Fruit fly (Drosophila melanogaster) whole organism, embryonic: ENCODE measurements around the gene Ugt36D1.

Source experiments
- B-H1 ChIP-seq: fragments of 200-800 bp; sonication (Bioruptor generic); IDR thresholded peaks from 3 replicates; pipeline ENCODE4 v1.3.6; 2022; ENCODE audit warnings: missing biosample characterization, missing genetic modification characterization
- BEAF-32 ChIP-seq: fragments of 200-800 bp; sonication (Bioruptor generic); optimal IDR thresholded peaks from 3 replicates; lab custom pipeline; 2017; ENCODE audit warnings: missing biosample characterization, missing genetic modification characterization, mild to moderate bottlenecking, moderate library complexity, missing genetic modification reagents
- Blimp-1 ChIP-seq: fragments of 200-800 bp; sonication (Bioruptor generic); optimal IDR thresholded peaks from 3 replicates; lab custom pipeline; 2018; ENCODE audit warnings: missing biosample characterization, missing genetic modification characterization, mild to moderate bottlenecking, moderate library complexity, missing genetic modification reagents
- CG10543 ChIP-seq: fragments of 200-800 bp; sonication (Bioruptor generic); optimal IDR thresholded peaks from 3 replicates; lab custom pipeline; 2017; ENCODE audit warnings: missing biosample characterization, mild to moderate bottlenecking, missing genetic modification characterization, moderate library complexity
- CG11247 ChIP-seq: fragments of 200-800 bp; sonication (Bioruptor generic); IDR thresholded peaks from 2 replicates; pipeline ENCODE4 v1.3.6; 2022; ENCODE audit warnings: missing biosample characterization, missing genetic modification characterization
- CG12299 ChIP-seq: fragments of 200-800 bp; sonication (Bioruptor generic); optimal IDR thresholded peaks from 2 replicates; lab custom pipeline; 2018; ENCODE audit warnings: missing biosample characterization, mild to moderate bottlenecking, missing genetic modification characterization
- CG13624 ChIP-seq: fragments of 200-800 bp; sonication (Bioruptor generic); optimal IDR thresholded peaks from 2 replicates; lab custom pipeline; 2016; ENCODE audit warnings: missing biosample characterization, missing genetic modification characterization
- CG13775 ChIP-seq: fragments of 200-800 bp; sonication (Bioruptor generic); optimal IDR thresholded peaks from 3 replicates; lab custom pipeline; 2017; ENCODE audit warnings: missing biosample characterization, mild to moderate bottlenecking, missing genetic modification characterization
- CG14441 ChIP-seq: fragments of 200-800 bp; sonication (Bioruptor generic); IDR thresholded peaks from 2 replicates; pipeline ENCODE4 v1.3.6; 2022; ENCODE audit warnings: missing biosample characterization, missing genetic modification characterization
- CG14710 ChIP-seq: fragments of 200-800 bp; sonication (Bioruptor generic); optimal IDR thresholded peaks from 3 replicates; lab custom pipeline; 2019; ENCODE audit warnings: missing biosample characterization, mild to moderate bottlenecking, missing genetic modification characterization, moderate library complexity
- CG1602 ChIP-seq: fragments of 200-800 bp; sonication (Bioruptor generic); optimal IDR thresholded peaks from 3 replicates; lab custom pipeline; 2016; ENCODE audit warnings: missing biosample characterization, missing genetic modification characterization
- CG17568 ChIP-seq: fragments of 200-800 bp; sonication (Bioruptor generic); optimal IDR thresholded peaks from 2 replicates; lab custom pipeline; 2018; ENCODE audit warnings: missing biosample characterization, mild to moderate bottlenecking, missing genetic modification characterization, moderate library complexity
- CG2712 ChIP-seq: fragments of 200-800 bp; optimal IDR thresholded peaks from 3 replicates; lab custom pipeline; 2019; ENCODE audit warnings: missing biosample characterization, mild to moderate bottlenecking, missing genetic modification characterization, moderate library complexity
- CG3163 ChIP-seq: fragments of 200-800 bp; sonication (Bioruptor generic); optimal IDR thresholded peaks from 3 replicates; lab custom pipeline; 2016; ENCODE audit warnings: missing biosample characterization, missing genetic modification characterization
- CG3407 ChIP-seq: fragments of 200-800 bp; sonication (Bioruptor generic); optimal IDR thresholded peaks from 2 replicates; lab custom pipeline; 2018; ENCODE audit warnings: missing biosample characterization, mild to moderate bottlenecking, missing genetic modification characterization
- CG3838 ChIP-seq: fragments of 200-800 bp; sonication (Bioruptor generic); optimal IDR thresholded peaks from 3 replicates; lab custom pipeline; 2016; ENCODE audit warnings: missing biosample characterization, missing genetic modification characterization
- CG4282 ChIP-seq: fragments of 200-800 bp; sonication (Bioruptor generic); optimal IDR thresholded peaks from 2 replicates; lab custom pipeline; 2016; ENCODE audit warnings: missing biosample characterization, missing genetic modification characterization
- CG4707 ChIP-seq: fragments of 200-800 bp; sonication (Bioruptor generic); optimal IDR thresholded peaks from 2 replicates; lab custom pipeline; 2018; ENCODE audit warnings: missing biosample characterization, mild to moderate bottlenecking, missing genetic modification characterization, moderate library complexity
- CG4730 ChIP-seq: fragments of 200-800 bp; sonication (Bioruptor generic); IDR thresholded peaks from 2 replicates; pipeline ENCODE4 v1.3.6; 2022; ENCODE audit warnings: missing biosample characterization, missing genetic modification characterization
- CG5180 ChIP-seq: fragments of 200-800 bp; sonication (Bioruptor generic); optimal IDR thresholded peaks from 3 replicates; lab custom pipeline; 2017; ENCODE audit warnings: missing biosample characterization, missing genetic modification characterization, mild to moderate bottlenecking, moderate library complexity, missing genetic modification reagents
- CG8359 ChIP-seq: fragments of 200-800 bp; sonication (Bioruptor generic); optimal IDR thresholded peaks from 2 replicates; lab custom pipeline; 2017; ENCODE audit warnings: missing biosample characterization, mild to moderate bottlenecking, missing genetic modification characterization, borderline replicate concordance
- Dad ChIP-seq: fragments of 200-800 bp; sonication (Bioruptor generic); optimal IDR thresholded peaks from 3 replicates; lab custom pipeline; 2016; ENCODE audit warnings: missing biosample characterization, missing genetic modification characterization
- Dip2 ChIP-seq: fragments of 200-800 bp; sonication (Bioruptor generic); IDR thresholded peaks from 2 replicates; pipeline ENCODE4 v1.3.6; 2022; ENCODE audit warnings: missing biosample characterization, missing genetic modification characterization
- E2f1 ChIP-seq: fragments of 200-800 bp; sonication (Bioruptor generic); IDR thresholded peaks from 2 replicates; pipeline ENCODE4 v1.3.6; 2022; ENCODE audit warnings: missing biosample characterization, missing genetic modification characterization
- Ets65A ChIP-seq: fragments of 200-800 bp; sonication (Bioruptor generic); peaks from one replicate; lab custom pipeline; 2016; ENCODE audit warnings: missing biosample characterization, missing genetic modification characterization
- Fer3 ChIP-seq: fragments of 200-800 bp; sonication (Bioruptor generic); optimal IDR thresholded peaks from 2 replicates; lab custom pipeline; 2018; ENCODE audit warnings: missing biosample characterization, mild to moderate bottlenecking, missing genetic modification characterization, moderate library complexity
- Hey ChIP-seq: fragments of 200-800 bp; sonication (Bioruptor generic); optimal IDR thresholded peaks from 3 replicates; lab custom pipeline; 2018; ENCODE audit warnings: missing biosample characterization, mild to moderate bottlenecking, missing genetic modification characterization
- Hsf ChIP-seq: fragments of 200-800 bp; sonication (Bioruptor generic); optimal IDR thresholded peaks from 3 replicates; lab custom pipeline; 2016; ENCODE audit warnings: missing biosample characterization, missing genetic modification characterization
- PHDP ChIP-seq: fragments of 200-800 bp; sonication (Bioruptor generic); optimal IDR thresholded peaks from 3 replicates; lab custom pipeline; 2018; ENCODE audit warnings: missing biosample characterization, mild to moderate bottlenecking, missing genetic modification characterization, moderate library complexity
- Poxn ChIP-seq: fragments of 200-800 bp; sonication (Bioruptor generic); IDR thresholded peaks from 2 replicates; pipeline ENCODE4 v1.3.6; 2022; ENCODE audit warnings: missing biosample characterization, missing genetic modification characterization
- Ssrp ChIP-seq: fragments of 200-800 bp; sonication (Bioruptor generic); optimal IDR thresholded peaks from 2 replicates; lab custom pipeline; 2018; ENCODE audit warnings: missing biosample characterization, mild to moderate bottlenecking, missing genetic modification characterization, moderate library complexity
- Taf1 ChIP-seq: fragments of 200-800 bp; sonication (Bioruptor generic); IDR thresholded peaks from 2 replicates; pipeline ENCODE4 v1.3.6; 2022; ENCODE audit warnings: missing biosample characterization, missing genetic modification characterization
- Vsx1 ChIP-seq: fragments of 200-800 bp; sonication (Bioruptor generic); optimal IDR thresholded peaks from 2 replicates; lab custom pipeline; 2017; ENCODE audit warnings: missing biosample characterization, mild to moderate bottlenecking, missing genetic modification characterization, missing genetic modification reagents
- abd-A ChIP-seq: fragments of 200-800 bp; sonication (Bioruptor generic); optimal IDR thresholded peaks from 3 replicates; lab custom pipeline; 2019; ENCODE audit warnings: missing biosample characterization, mild to moderate bottlenecking, missing genetic modification characterization, moderate library complexity
- ac ChIP-seq: fragments of 200-800 bp; sonication (Bioruptor generic); optimal IDR thresholded peaks from 3 replicates; lab custom pipeline; 2017; ENCODE audit warnings: missing biosample characterization, mild to moderate bottlenecking, missing genetic modification characterization
- ara ChIP-seq: fragments of 200-800 bp; sonication (Bioruptor generic); IDR thresholded peaks from 2 replicates; pipeline ENCODE4 v1.3.6; 2022; ENCODE audit warnings: missing biosample characterization, missing genetic modification characterization
- ash1 ChIP-seq: fragments of 200-800 bp; sonication (Bioruptor generic); optimal IDR thresholded peaks from 2 replicates; lab custom pipeline; 2018; ENCODE audit warnings: missing biosample characterization, mild to moderate bottlenecking, missing genetic modification characterization
- ato ChIP-seq: fragments of 200-800 bp; sonication (Bioruptor generic); IDR thresholded peaks from 2 replicates; pipeline ENCODE4 v1.3.6; 2022; ENCODE audit warnings: missing biosample characterization, missing genetic modification characterization; ENCODE audit not compliant: partially characterized antibody
- btn ChIP-seq: fragments of 200-800 bp; sonication (Bioruptor generic); optimal IDR thresholded peaks from 2 replicates; lab custom pipeline; 2016; ENCODE audit warnings: missing biosample characterization, missing genetic modification characterization
- chm ChIP-seq: fragments of 200-800 bp; sonication (Bioruptor generic); IDR thresholded peaks from 2 replicates; pipeline ENCODE4 v1.3.6; 2022; ENCODE audit warnings: missing biosample characterization, missing genetic modification characterization
- da ChIP-seq: fragments of 200-800 bp; sonication (Bioruptor generic); optimal IDR thresholded peaks from 2 replicates; lab custom pipeline; 2016; ENCODE audit warnings: missing biosample characterization, missing genetic modification characterization
- dimm ChIP-seq: fragments of 200-800 bp; sonication (Bioruptor generic); IDR thresholded peaks from 2 replicates; pipeline ENCODE4 v1.3.6; 2022; ENCODE audit warnings: missing biosample characterization, missing genetic modification characterization
- eve ChIP-seq, 2 experiments: fragments of >200 bp; optimal IDR thresholded peaks; 2 replicates each; lab custom pipeline; 2017; ENCODE audit warnings: missing biosample characterization in 2 of 2, missing genetic modification characterization in 2 of 2
- fd3F ChIP-seq: fragments of 200-800 bp; sonication (Bioruptor generic); optimal IDR thresholded peaks from 2 replicates; lab custom pipeline; 2018; ENCODE audit warnings: missing biosample characterization, mild to moderate bottlenecking, missing genetic modification characterization, moderate library complexity
- fu2 ChIP-seq: fragments of 200-800 bp; sonication (Bioruptor generic); optimal IDR thresholded peaks from 2 replicates; lab custom pipeline; 2016; ENCODE audit warnings: missing biosample characterization, missing genetic modification characterization
- grn ChIP-seq: fragments of 200-800 bp; sonication (Bioruptor generic); optimal IDR thresholded peaks from 3 replicates; lab custom pipeline; 2017; ENCODE audit warnings: missing biosample characterization, missing genetic modification characterization
- ind ChIP-seq: fragments of 200-800 bp; sonication (Bioruptor generic); optimal IDR thresholded peaks from 3 replicates; lab custom pipeline; 2016; ENCODE audit warnings: missing biosample characterization, missing genetic modification characterization
- org-1 ChIP-seq: fragments of 200-800 bp; sonication (Bioruptor generic); optimal IDR thresholded peaks from 2 replicates; lab custom pipeline; 2017; ENCODE audit warnings: missing biosample characterization, missing genetic modification characterization
- pum ChIP-seq: fragments of 200-800 bp; sonication (Bioruptor generic); optimal IDR thresholded peaks from 2 replicates; lab custom pipeline; 2016; ENCODE audit warnings: missing biosample characterization, missing genetic modification characterization
- shn ChIP-seq: fragments of 200-800 bp; sonication (Bioruptor generic); optimal IDR thresholded peaks from 3 replicates; lab custom pipeline; 2016; ENCODE audit warnings: missing biosample characterization, missing genetic modification characterization
- stc ChIP-seq: fragments of 200-800 bp; sonication (Bioruptor generic); IDR thresholded peaks from 2 replicates; pipeline ENCODE4 v1.3.6; 2022; ENCODE audit warnings: missing biosample characterization, missing genetic modification characterization
- toy ChIP-seq: fragments of 200-800 bp; sonication (Bioruptor generic); IDR thresholded peaks from 2 replicates; pipeline ENCODE4 v1.3.6; 2022; ENCODE audit warnings: missing biosample characterization, missing genetic modification characterization

Gene Ugt36D1

DNA sequence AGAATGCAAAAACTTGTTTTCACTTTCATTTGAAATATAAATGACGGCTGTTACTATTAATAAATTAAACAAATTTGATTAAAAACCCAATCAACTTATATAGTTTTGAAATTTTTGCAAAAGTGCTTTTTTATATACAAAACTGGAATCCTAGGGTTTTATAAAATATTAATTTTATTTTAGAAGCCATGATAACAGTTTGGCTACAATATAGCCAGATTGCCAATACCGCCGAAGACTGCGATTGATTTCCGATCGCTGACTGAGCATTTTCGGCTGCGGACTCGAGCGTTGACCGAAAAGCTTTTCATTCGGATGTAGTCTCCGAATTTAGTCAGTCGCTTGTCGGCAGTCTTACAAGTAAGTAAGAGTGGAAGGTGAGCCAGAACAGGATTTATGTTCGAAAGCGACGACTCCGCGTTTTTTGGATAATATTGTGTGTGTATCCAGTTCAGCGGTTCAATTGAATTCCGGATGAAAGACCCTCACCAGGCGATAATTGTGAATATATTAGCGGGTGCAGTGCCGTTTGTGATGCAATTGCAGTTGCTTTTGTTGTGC is at the start of gene Ugt36D1 (continued):
- TF ChIP-seq CG12299 (tag; lab: Kevin White, UChicago) (no peak), CG14441 (GFP tag; lab: Robert Waterston, UW) (no peak), Vsx1 (no peak), Hey (tag; lab: Kevin White, UChicago) (no peak), CG2712 (tag; lab: Kevin White, UChicago) (no peak), CG13624 (GFP tag; lab: Kevin White, UChicago) (no peak), dimm (no peak), CG11247 (GFP tag; lab: Robert Waterston, UW) (no peak), CG8359 (GFP tag; lab: Kevin White, UChicago) (no peak), pum (GFP tag; lab: Kevin White, UChicago) (no peak), CG4707 (GFP tag; lab: Kevin White, UChicago) (no peak), Fer3 (tag; lab: Kevin White, UChicago) (no peak), CG5180 (GFP tag; lab: Kevin White, UChicago) (no peak), CG3407 (GFP tag; lab: Kevin White, UChicago) (no peak), shn (GFP tag; lab: Kevin White, UChicago) (no peak), CG14710 (tag; lab: Kevin White, UChicago) (peak; percentile 10), PHDP (tag; lab: Kevin White, UChicago) (no peak), CG4730 (no peak), CG17568 (no peak), E2f1 (peak; percentile 36; the same call in 1 of the 2 replicates), Poxn (GFP tag; lab: Robert Waterston, UW) (no peak), Ets65A (no peak), CG10543 (GFP tag; lab: Kevin White, UChicago) (peak; percentile 17), Dip2 (GFP tag; lab: Robert Waterston, UW) (no peak), fd3F (GFP tag; lab: Kevin White, UChicago) (no peak), toy (GFP tag; lab: Robert Waterston, UW) (no peak), chm (GFP tag; lab: Robert Waterston, UW) (no peak), org-1 (no peak), CG1602 (no peak), BEAF-32 (GFP tag; lab: Kevin White, UChicago) (no peak), grn (GFP tag; lab: Kevin White, UChicago) (no peak), stc (GFP tag; lab: Robert Waterston, UW) (peak; percentile 23; the same call in 1 of the 2 replicates), ind (GFP tag; lab: Kevin White, UChicago) (no peak), eve (GFP tag; optimal IDR thresholded peaks at IDR 0.05; lab: Kevin White, UChicago) (no peak), ato (GFP tag; lab: Robert Waterston, UW) (no peak), CG4282 (no peak), B-H1 (GFP tag; lab: Robert Waterston, UW) (no peak), CG3163 (GFP tag; lab: Kevin White, UChicago) (no peak), da (GFP tag; lab: Kevin White, UChicago) (no peak), Hsf (GFP tag; lab: Kevin White, UChicago) (no peak), CG13775 (GFP tag; lab: Kevin White, UChicago) (no peak), Dad (GFP tag; lab: Kevin White, UChicago) (no peak), Blimp-1 (GFP tag; lab: Kevin White, UChicago) (peak; percentile 72), ash1 (no peak), ac (GFP tag; lab: Kevin White, UChicago) (no peak), ara (GFP tag; lab: Robert Waterston, UW) (no peak), Ssrp (tag; lab: Kevin White, UChicago) (no peak), abd-A (tag; lab: Kevin White, UChicago) (peak; percentile 18), fu2 (no peak), btn (GFP tag; lab: Kevin White, UChicago) (no peak), CG3838 (GFP tag; lab: Kevin White, UChicago) (no peak), Taf1 (GFP tag; lab: Robert Waterston, UW) (no peak)
